Worm (Caenorhabditis elegans): ENCODE data around the gene str-84.
A peak's percentile ranks its signal among the peaks of the same experiment; 100 is the strongest.

Gene str-84

DNA sequence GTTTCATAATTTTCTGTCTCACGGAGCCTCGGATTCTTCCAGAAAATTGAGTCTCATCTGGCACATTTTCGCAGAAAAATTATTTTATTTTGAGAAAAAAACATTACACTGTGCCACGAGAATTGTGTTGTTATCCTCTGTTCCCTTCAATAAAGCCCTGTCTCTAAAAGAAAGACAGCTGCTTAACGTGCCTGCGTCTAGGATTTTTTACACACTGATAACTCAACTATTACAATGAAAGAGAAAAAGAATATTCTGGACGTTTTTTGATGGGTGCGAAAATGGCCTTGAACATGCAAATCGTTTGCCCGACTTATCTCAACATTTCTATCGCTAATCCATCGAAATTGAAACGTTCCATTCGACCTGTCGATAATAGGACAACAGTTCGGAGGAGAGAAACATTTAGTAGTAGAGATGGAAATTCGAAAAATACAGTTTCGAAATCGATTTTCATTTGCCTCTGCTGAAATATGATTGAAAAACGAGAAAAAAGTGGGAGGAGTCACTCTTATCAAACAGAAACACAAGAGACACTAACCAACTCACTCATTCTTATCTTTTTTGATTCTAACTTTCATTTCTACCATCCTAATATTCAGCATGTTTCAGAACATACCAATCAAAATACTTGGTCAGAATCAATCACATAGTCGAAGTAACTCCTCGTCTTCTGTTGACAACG, 43.8 kb downstream of the str-84 start:
- peak in 1 of 6 experiments; percentile 21 for TF ChIP-seq elt-3 (tag; optimal IDR thresholded peaks at IDR 0.05)
- peak; percentile 58 for TF ChIP-seq rnt-1 (tag; optimal IDR thresholded peaks at IDR 0.05)
- peak; percentile 25 for TF ChIP-seq nhr-20 (tag; optimal IDR thresholded peaks at IDR 0.05)
- peak; percentile 78 for TF ChIP-seq blmp-1 (tag; optimal IDR thresholded peaks at IDR 0.05)
- no peak for TF ChIP-seq nhr-77 (tag; optimal IDR thresholded peaks at IDR 0.05)
- TF ChIP-seq lin-14 (GFP tag; optimal IDR thresholded peaks at IDR 0.05), result peak; percentile 78
- peak in 1 of 2 experiments; percentile 2 for TF ChIP-seq mdl-1 (tag; optimal IDR thresholded peaks at IDR 0.05)
- TF ChIP-seq nhr-19 (GFP tag; conservative IDR thresholded peaks at IDR 0.05), result peak; percentile 49
- peak in 1 of 2 experiments; percentile 21 for TF ChIP-seq lsy-2 (tag; optimal IDR thresholded peaks at IDR 0.05)
- peak; percentile 66 for TF ChIP-seq mep-1 (tag; optimal IDR thresholded peaks at IDR 0.05)
- TF ChIP-seq elt-2 (tag; optimal IDR thresholded peaks at IDR 0.05), result peak; percentile 14
- TF ChIP-seq nhr-71 (tag; optimal IDR thresholded peaks at IDR 0.05), result peak; percentile 51
- TF ChIP-seq efl-1 (optimal IDR thresholded peaks at IDR 0.05), result no peak
- peak in 1 of 2 experiments; percentile 59 for TF ChIP-seq efl-1 (GFP tag; optimal IDR thresholded peaks at IDR 0.05 in 1 of 2)
- no peak for TF ChIP-seq nhr-47 (tag; optimal IDR thresholded peaks at IDR 0.05)
- no peak for TF ChIP-seq ceh-8 (GFP tag; optimal IDR thresholded peaks at IDR 0.05)
- TF ChIP-seq lin-13 (GFP tag; optimal IDR thresholded peaks at IDR 0.05), result no peak
- TF ChIP-seq fkh-10 (GFP tag; optimal IDR thresholded peaks at IDR 0.05), result no peak
- TF ChIP-seq F16B12.6 (tag; optimal IDR thresholded peaks at IDR 0.05), result no peak
- peak; percentile 31 for TF ChIP-seq swsn-7 (tag; optimal IDR thresholded peaks at IDR 0.05)
- no peak for TF ChIP-seq nhr-28 (tag; optimal IDR thresholded peaks at IDR 0.05)
- TF ChIP-seq snu-23 (GFP tag; optimal IDR thresholded peaks at IDR 0.05), result peak; percentile 49
- TF ChIP-seq sptf-1 (tag; optimal IDR thresholded peaks at IDR 0.05), result no peak

DNA sequence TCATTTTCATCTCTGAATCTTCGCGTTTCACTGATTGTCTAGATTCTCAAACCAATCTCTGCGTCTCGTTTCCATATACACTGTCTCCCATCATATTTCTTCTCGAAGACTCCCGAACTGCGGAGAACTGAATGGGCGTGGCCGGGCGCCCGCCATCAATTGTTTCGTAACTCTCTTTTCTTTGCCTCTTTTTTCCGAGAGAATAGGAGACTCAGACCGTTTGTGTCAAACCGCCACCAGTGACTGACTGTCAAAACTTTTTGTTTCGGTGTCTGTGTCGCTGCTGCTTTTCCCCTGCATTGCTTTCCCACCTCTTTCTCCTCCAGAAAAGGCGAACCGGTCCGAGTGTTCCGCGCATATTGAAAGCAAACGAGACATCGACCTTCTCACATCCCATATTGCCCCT, 44.6 kb downstream of the str-84 start, which contains the start of gene unc-23:
Gene unc-23 (plus strand): TSS at position 176 of the 406 bp plus-strand sequence.
- TF ChIP-seq ces-1 (GFP tag; optimal IDR thresholded peaks at IDR 0.05) (no peak), unc-30 (tag; optimal IDR thresholded peaks at IDR 0.05) (no peak), blmp-1 (tag; optimal IDR thresholded peaks at IDR 0.05) (peak; percentile 95), lir-3 (tag; optimal IDR thresholded peaks at IDR 0.05; ENCODE audit: poor library complexity) (peak; percentile 7), unc-98 (GFP tag; IDR thresholded peaks at IDR 0.05) (no peak), C16A3.4 (tag; optimal IDR thresholded peaks at IDR 0.05) (peak; percentile 73), jun-1 (tag; optimal IDR thresholded peaks at IDR 0.05) (peak; percentile 54), nhr-77 (tag; optimal IDR thresholded peaks at IDR 0.05) (peak; percentile 87), nhr-90 (tag; optimal IDR thresholded peaks at IDR 0.05; ENCODE audit: poor library complexity) (peak; percentile 92), alr-1 (tag; optimal IDR thresholded peaks at IDR 0.05; ENCODE audit: borderline replicate concordance) (no peak), mab-9 (GFP tag; IDR thresholded peaks at IDR 0.05) (peak; percentile 59; the same call in 1 of the 2 replicates), lin-15B (tag; optimal IDR thresholded peaks at IDR 0.05) (no peak), nhr-28 (tag; optimal IDR thresholded peaks at IDR 0.05) (no peak), snpc-4 (tag; optimal IDR thresholded peaks at IDR 0.05) (peak; percentile 60), fkh-4 (tag; optimal IDR thresholded peaks at IDR 0.05; ENCODE audit: borderline replicate concordance) (no peak), pax-3 (tag; optimal IDR thresholded peaks at IDR 0.05) (no peak), ceh-63 (GFP tag; optimal IDR thresholded peaks at IDR 0.05) (no peak), aha-1 (tag; optimal IDR thresholded peaks at IDR 0.05) (peak; percentile 8), ceh-82 (tag; optimal IDR thresholded peaks at IDR 0.05) (peak; percentile 66 to 77 (median 77)), nhr-19 (GFP tag; conservative IDR thresholded peaks at IDR 0.05) (peak; percentile 90), snu-23 (GFP tag; optimal IDR thresholded peaks at IDR 0.05) (peak; percentile 97), rnt-1 (tag; optimal IDR thresholded peaks at IDR 0.05) (peak; percentile 86), nhr-11 (tag; optimal IDR thresholded peaks at IDR 0.05) (peak; percentile 41), egl-13 (tag; optimal IDR thresholded peaks at IDR 0.05) (no peak), zag-1 (tag; optimal IDR thresholded peaks at IDR 0.05) (no peak), ceh-88 (GFP tag; IDR thresholded peaks at IDR 0.05) (peak; percentile 27; the same call in 1 of the 2 replicates), mdl-1 (tag; optimal IDR thresholded peaks at IDR 0.05) (peak in 1 of 2 experiments; percentile 83), dpl-1 (GFP tag; optimal IDR thresholded peaks at IDR 0.05) (peak; percentile 44 to 52 (median 49)), egl-27 (tag; optimal IDR thresholded peaks at IDR 0.05) (peak in 1 of 2 experiments; percentile 8), nhr-237 (tag; optimal IDR thresholded peaks at IDR 0.05) (peak; percentile 75), vab-15 (tag; optimal IDR thresholded peaks at IDR 0.05) (no peak), C34B4.2 (tag; optimal IDR thresholded peaks at IDR 0.05) (no peak), fkh-8 (tag; optimal IDR thresholded peaks at IDR 0.05) (no peak), ets-5 (GFP tag; IDR thresholded peaks at IDR 0.05) (no peak)
